Fruit fly (Drosophila melanogaster) whole organism, embryonic: Measurements from ENCODE around the gene CG10232.

Experiments used
- Ada2b ChIP-seq: fragments of 200-800 bp; sonication (Bioruptor generic); IDR thresholded peaks from 2 replicates; pipeline ENCODE4 v1.3.6; 2022; ENCODE audit warnings: missing biosample characterization, missing genetic modification characterization
- Asciz ChIP-seq: fragments of 200-800 bp; sonication (Bioruptor generic); optimal IDR thresholded peaks from 2 replicates; lab custom pipeline; 2017; ENCODE audit warnings: missing biosample characterization, mild to moderate bottlenecking, missing genetic modification characterization, missing genetic modification reagents
- CG1792 ChIP-seq: fragments of 200-800 bp; sonication (Bioruptor generic); optimal IDR thresholded peaks from 2 replicates; lab custom pipeline; 2016; ENCODE audit warnings: missing biosample characterization, missing genetic modification characterization
- Hand ChIP-seq: fragments of 200-800 bp; sonication (Bioruptor generic); optimal IDR thresholded peaks from 2 replicates; lab custom pipeline; 2017; ENCODE audit warnings: mild to moderate bottlenecking, missing biosample characterization, missing genetic modification reagents, missing genetic modification characterization
- Spps ChIP-seq: fragments of 200-800 bp; sonication (Bioruptor generic); optimal IDR thresholded peaks from 2 replicates; lab custom pipeline; 2018; ENCODE audit warnings: missing biosample characterization, mild to moderate bottlenecking, missing genetic modification characterization
- Stat92E ChIP-seq, 3 experiments: fragments of >200 bp in 2 of 3; fragments of 200-800 bp in 1 of 3; sonication (Bioruptor generic) in 1 of 3; optimal IDR thresholded peaks; 2 replicates each; lab custom pipeline; 2017 to 2019; ENCODE audit warnings: missing biosample characterization in 3 of 3, missing genetic modification characterization in 3 of 3, mild to moderate bottlenecking in 1 of 3, moderate library complexity in 1 of 3
- dm ChIP-seq: fragments of 200-800 bp; sonication (Bioruptor generic); optimal IDR thresholded peaks from 3 replicates; lab custom pipeline; 2016; ENCODE audit warnings: missing biosample characterization, missing genetic modification characterization
- kay ChIP-seq: fragments of 200-800 bp; sonication (Bioruptor generic); optimal IDR thresholded peaks from 2 replicates; lab custom pipeline; 2016; ENCODE audit warnings: missing biosample characterization, missing genetic modification characterization
- peb ChIP-seq: fragments of 200-800 bp; sonication (Bioruptor generic); IDR thresholded peaks from 2 replicates; pipeline ENCODE4 v1.3.6; 2022; ENCODE audit warnings: missing biosample characterization, missing genetic modification characterization
- rib ChIP-seq: fragments of 200-800 bp; sonication (Bioruptor generic); IDR thresholded peaks from 2 replicates; pipeline ENCODE4 v1.3.6; 2022; ENCODE audit warnings: missing biosample characterization, missing genetic modification characterization
- sima ChIP-seq: fragments of 200-800 bp; sonication (Bioruptor generic); optimal IDR thresholded peaks from 2 replicates; lab custom pipeline; 2016; ENCODE audit warnings: missing biosample characterization, missing genetic modification characterization
- stwl ChIP-seq: fragments of 200-800 bp; sonication (Bioruptor generic); optimal IDR thresholded peaks from 3 replicates; lab custom pipeline; 2018; ENCODE audit warnings: missing biosample characterization, mild to moderate bottlenecking, missing genetic modification characterization, moderate library complexity

DNA sequence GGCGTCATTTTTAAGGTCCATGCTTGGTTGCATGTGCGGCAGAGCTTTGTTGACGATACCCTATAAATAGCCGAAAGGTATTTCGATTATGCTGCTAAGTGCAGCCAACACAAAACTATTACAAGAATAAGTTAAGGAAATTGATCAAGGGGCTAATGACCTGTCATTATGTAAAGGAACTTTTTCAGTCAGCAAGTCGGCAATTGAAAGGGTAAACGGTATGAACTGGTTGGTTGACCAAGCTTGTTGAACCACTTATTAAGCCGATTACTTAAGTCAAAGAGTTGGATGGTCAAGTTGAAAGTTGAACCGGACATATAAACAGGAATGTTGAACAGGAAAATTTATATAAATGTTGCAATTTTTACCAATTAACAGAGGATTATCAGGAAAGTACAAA is 48.3 kb downstream of the CG10232 start:
- TF ChIP-seq stwl (tag; lab: Kevin White, UChicago), result no peak
- TF ChIP-seq kay (GFP tag; lab: Kevin White, UChicago), result no peak
- no peak for TF ChIP-seq Ada2b (GFP tag; lab: Robert Waterston, UW)
- no peak for TF ChIP-seq CG1792 (GFP tag; lab: Kevin White, UChicago)
- no peak for TF ChIP-seq dm (GFP tag; lab: Kevin White, UChicago)
- TF ChIP-seq Asciz, result no peak
- TF ChIP-seq peb, result no peak
- no peak for TF ChIP-seq Hand (GFP tag; lab: Kevin White, UChicago)
- TF ChIP-seq Spps (tag; lab: Kevin White, UChicago), result no peak
- TF ChIP-seq sima (GFP tag; lab: Kevin White, UChicago), result no peak
- TF ChIP-seq Stat92E (GFP tag; optimal IDR thresholded peaks at IDR 0.05; lab: Kevin White, UChicago), result no peak
- TF ChIP-seq rib, result no peak
